Worm (Caenorhabditis elegans): ENCODE measurements around the gene C26D10.7.

The C26D10.7 gene

DNA sequence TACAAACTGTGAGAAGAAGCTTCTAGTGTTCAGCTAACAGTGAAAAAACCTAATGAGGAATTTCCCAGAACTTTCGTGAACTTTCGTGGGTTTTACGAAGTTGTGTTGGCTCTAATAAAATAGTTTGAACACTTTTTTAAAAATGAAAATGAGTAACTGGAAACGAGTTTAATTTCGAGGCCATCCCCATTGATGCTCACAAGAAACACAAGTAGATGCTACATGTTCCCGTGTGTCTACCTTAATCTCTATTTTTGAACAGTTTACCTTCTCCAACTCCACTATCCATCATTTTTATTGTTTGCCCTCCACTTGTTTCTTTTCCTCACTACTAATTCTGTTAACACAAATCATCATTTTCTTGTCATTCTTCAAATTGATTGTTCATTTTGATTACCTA is at the start of gene C26D10.7:
TSS of gene C26D10.7 (plus strand) at position 301 of the 400 bp plus-strand sequence.
- no peak for TF ChIP-seq nhr-129 (tag; optimal IDR thresholded peaks at IDR 0.05)
- no peak for TF ChIP-seq sma-3 (GFP tag; optimal IDR thresholded peaks at IDR 0.05)
- no peak for TF ChIP-seq ztf-1 (GFP tag; conservative IDR thresholded peaks at IDR 0.05)
- TF ChIP-seq nhr-11 (tag; optimal IDR thresholded peaks at IDR 0.05): no peak
- no peak for TF ChIP-seq ztf-11 (tag; optimal IDR thresholded peaks at IDR 0.05)

DNA sequence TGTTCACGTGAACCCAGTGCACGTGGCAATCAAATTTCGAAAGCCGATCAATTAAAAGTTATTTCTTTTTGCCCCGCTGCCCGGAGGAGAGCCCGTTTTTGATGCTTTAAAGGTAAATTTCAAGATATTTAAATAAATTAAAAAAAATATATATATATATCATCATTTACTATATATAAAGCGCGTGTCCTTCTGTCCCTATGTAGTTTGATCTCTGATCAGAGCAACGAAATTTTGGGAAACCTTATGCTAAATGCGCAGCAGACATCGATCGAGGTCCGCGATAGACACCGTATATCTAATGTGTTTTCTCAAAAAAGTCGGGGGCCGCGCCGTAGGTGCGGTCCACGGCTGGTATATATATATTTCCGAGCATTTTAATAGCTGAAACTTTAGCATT is 47.9 kb upstream of the C26D10.7 start:
- peak; percentile 42 for TF ChIP-seq ama-1 (optimal IDR thresholded peaks at IDR 0.05)

- TF ChIP-seq blmp-1 (tag; optimal IDR thresholded peaks at IDR 0.05; ENCODE audit: insufficient read depth) (no peak), zag-1 (tag; optimal IDR thresholded peaks at IDR 0.05) (no peak), dmd-4 (tag; optimal IDR thresholded peaks at IDR 0.05) (no peak), nhr-23 (tag; optimal IDR thresholded peaks at IDR 0.05) (no peak), lsy-2 (tag; optimal IDR thresholded peaks at IDR 0.05) (no peak), elt-3 (tag; optimal IDR thresholded peaks at IDR 0.05) (no peak), skn-1 (tag; optimal IDR thresholded peaks at IDR 0.05) (no peak)
Observed at ce11 chrII:8295296-8295695, 38.4 kb upstream of the C26D10.7 start, which contains the start of gene nlp-55. Gene nlp-55, minus strand, starts transcription at chrII:8295396.

ce11 chrII:8308314-8308713 is 25.4 kb upstream of the C26D10.7 start:
- TF ChIP-seq mbf-1 (tag; optimal IDR thresholded peaks at IDR 0.05) (no peak), egl-27 (tag; optimal IDR thresholded peaks at IDR 0.05) (no peak), peb-1 (tag; optimal IDR thresholded peaks at IDR 0.05) (no peak), nhr-12 (tag; optimal IDR thresholded peaks at IDR 0.05) (no peak), nhr-129 (tag; optimal IDR thresholded peaks at IDR 0.05) (no peak), lin-11 (tag; optimal IDR thresholded peaks at IDR 0.05) (no peak), nhr-77 (tag; optimal IDR thresholded peaks at IDR 0.05) (no peak), nhr-23 (tag; optimal IDR thresholded peaks at IDR 0.05) (no peak), ceh-16 (tag; optimal IDR thresholded peaks at IDR 0.05) (no peak), ztf-1 (GFP tag; conservative IDR thresholded peaks at IDR 0.05) (no peak), mab-5 (tag; optimal IDR thresholded peaks at IDR 0.05) (no peak), ztf-11 (tag; optimal IDR thresholded peaks at IDR 0.05) (no peak), dmd-4 (tag; optimal IDR thresholded peaks at IDR 0.05) (no peak), unc-62 (GFP tag; optimal IDR thresholded peaks at IDR 0.05) (no peak), elt-1 (tag; optimal IDR thresholded peaks at IDR 0.05) (no peak), sem-4 (tag; optimal IDR thresholded peaks at IDR 0.05) (no peak), lin-13 (GFP tag; optimal IDR thresholded peaks at IDR 0.05) (no peak), sma-9 (GFP tag; optimal IDR thresholded peaks at IDR 0.05) (no peak), sma-9 (tag; optimal IDR thresholded peaks at IDR 0.05) (no peak), F13H6.1 (tag; optimal IDR thresholded peaks at IDR 0.05) (no peak), nhr-237 (tag; optimal IDR thresholded peaks at IDR 0.05) (no peak)

- peak; percentile 55 for TF ChIP-seq unc-55 (GFP tag; optimal IDR thresholded peaks at IDR 0.05)
- TF ChIP-seq mab-5 (tag; optimal IDR thresholded peaks at IDR 0.05): peak; percentile 29
- no peak for TF ChIP-seq nhr-25 (tag; optimal IDR thresholded peaks at IDR 0.05)
Observed at ce11 chrII:8311484-8311883, 22.3 kb upstream of the C26D10.7 start.

ce11 chrII:8312012-8312411 is 21.7 kb upstream of the C26D10.7 start:
- TF ChIP-seq ztf-11 (tag; optimal IDR thresholded peaks at IDR 0.05): no peak
- TF ChIP-seq blmp-1 (tag; optimal IDR thresholded peaks at IDR 0.05; ENCODE audit: insufficient read depth): no peak
- no peak for TF ChIP-seq Y55F3AM.14 (GFP tag; optimal IDR thresholded peaks at IDR 0.05)
- no peak for TF ChIP-seq C34F6.9 (tag; optimal IDR thresholded peaks at IDR 0.05)
- TF ChIP-seq gmeb-1 (tag; optimal IDR thresholded peaks at IDR 0.05): no peak
- TF ChIP-seq nhr-77 (tag; optimal IDR thresholded peaks at IDR 0.05): no peak
- TF ChIP-seq snpc-4 (tag; optimal IDR thresholded peaks at IDR 0.05): no peak
- TF ChIP-seq nhr-12 (tag; optimal IDR thresholded peaks at IDR 0.05): no peak

Data from whole organism, L2 larva.